Worm (Caenorhabditis elegans) whole organism, L2 larva: ENCODE results near the gene atg-10.

Experiments used
- ama-1 ChIP-seq: fragments of 150-350 bp; optimal IDR thresholded peaks from 2 replicates; lab custom pipeline; 2018; ENCODE audit warnings: inconsistent platforms
- nhr-77 ChIP-seq: fragments of 150-350 bp; optimal IDR thresholded peaks from 2 replicates; lab custom pipeline; 2014; ENCODE audit warnings: missing biosample characterization, missing genetic modification characterization

ce11 chrII:8639553-8639952 is 19.4 kb upstream of the atg-10 start:
- no peak for TF ChIP-seq ama-1 (lab: Kevin White, UChicago)
- no peak for TF ChIP-seq nhr-77
